Worm (Caenorhabditis elegans): Measurements from ENCODE around the gene zig-6.

Gene zig-6

DNA sequence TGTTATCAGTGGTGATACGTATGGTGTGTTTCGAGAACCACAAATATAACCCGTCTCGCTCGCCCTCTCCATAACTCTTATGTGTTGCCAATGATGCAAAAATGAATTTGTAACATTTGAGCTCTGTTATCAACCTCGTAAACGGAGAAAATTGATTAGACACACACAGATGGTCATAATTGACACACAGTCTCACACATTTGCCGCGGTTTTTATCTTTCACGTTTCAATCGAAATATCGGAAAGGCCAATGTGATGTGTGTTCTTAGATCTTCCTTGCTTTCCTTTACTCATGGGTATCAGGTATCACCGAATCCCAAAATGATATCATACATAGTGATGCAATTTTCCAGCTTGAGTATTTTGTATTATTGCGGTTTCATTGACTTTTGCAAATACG, 24.7 kb upstream of the zig-6 start (continued):
- peak; percentile 88 for TF ChIP-seq dve-1 (tag; optimal IDR thresholded peaks at IDR 0.05; ENCODE audit: insufficient read depth)
- peak; percentile 88 for TF ChIP-seq nhr-77 (tag; optimal IDR thresholded peaks at IDR 0.05)
- no peak for TF ChIP-seq nhr-25 (tag; optimal IDR thresholded peaks at IDR 0.05; ENCODE audit: borderline replicate concordance, insufficient read depth)
- TF ChIP-seq ztf-7 (tag; optimal IDR thresholded peaks at IDR 0.05): peak; percentile 46
- TF ChIP-seq daf-12 (tag; optimal IDR thresholded peaks at IDR 0.05): no peak
- TF ChIP-seq zip-11 (GFP tag; IDR thresholded peaks at IDR 0.05): no peak
- no peak for TF ChIP-seq cey-2 (tag; optimal IDR thresholded peaks at IDR 0.05; ENCODE audit: borderline replicate concordance, insufficient read depth)
- TF ChIP-seq mdl-1 (tag; optimal IDR thresholded peaks at IDR 0.05): peak in 1 of 2 experiments; percentile 41

DNA sequence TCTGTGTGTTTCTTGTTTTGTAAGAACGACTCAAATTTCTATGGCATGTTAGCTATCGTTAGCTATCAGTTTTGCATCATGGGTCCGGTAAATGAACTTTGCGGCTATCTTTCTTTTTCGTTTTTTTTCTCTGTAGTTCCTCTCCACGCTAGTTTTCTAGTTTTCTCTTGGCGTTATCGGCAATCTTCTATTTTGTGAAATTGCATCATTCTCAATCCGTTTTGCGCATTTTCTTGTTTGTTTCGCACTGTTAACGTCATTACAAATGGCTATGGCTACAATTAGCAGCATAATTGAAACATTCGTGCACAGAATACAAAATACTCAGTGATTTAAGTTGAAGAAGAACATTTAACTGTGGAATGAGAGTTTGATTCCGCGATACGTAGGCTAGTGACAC, 24.2 kb upstream of the zig-6 start:
- TF ChIP-seq ceh-20 (GFP tag; IDR thresholded peaks at IDR 0.05): no peak
- TF ChIP-seq Y5F2A.4 (GFP tag; optimal IDR thresholded peaks at IDR 0.05): no peak
- TF ChIP-seq Y75B8A.6 (GFP tag; IDR thresholded peaks at IDR 0.05): no peak
- TF ChIP-seq dmd-8 (GFP tag; IDR thresholded peaks at IDR 0.05): no peak
- no peak for TF ChIP-seq nhr-6 (tag; optimal IDR thresholded peaks at IDR 0.05)
- no peak for TF ChIP-seq ceh-44 (GFP tag; IDR thresholded peaks at IDR 0.05)
- TF ChIP-seq nhr-28 (tag; optimal IDR thresholded peaks at IDR 0.05): peak; percentile 72
- no peak for TF ChIP-seq tag-97 (GFP tag; IDR thresholded peaks at IDR 0.05)
- TF ChIP-seq sdz-12 (GFP tag; optimal IDR thresholded peaks at IDR 0.05): no peak
- no peak for TF ChIP-seq daf-16 (GFP tag; optimal IDR thresholded peaks at IDR 0.05)
- TF ChIP-seq daf-16 (tag; optimal IDR thresholded peaks at IDR 0.05): no peak
- TF ChIP-seq ces-1 (GFP tag; optimal IDR thresholded peaks at IDR 0.05): peak; percentile 23
- TF ChIP-seq tra-1 (GFP tag; IDR thresholded peaks at IDR 0.05): no peak
- no peak for TF ChIP-seq set-16 (GFP tag; IDR thresholded peaks at IDR 0.05)
- no peak for TF ChIP-seq mxl-2 (GFP tag; conservative IDR thresholded peaks at IDR 0.05)
- TF ChIP-seq ztf-7 (tag; optimal IDR thresholded peaks at IDR 0.05): no peak
- TF ChIP-seq F26F4.8 (GFP tag; conservative IDR thresholded peaks at IDR 0.05): no peak
- TF ChIP-seq ceh-32 (tag; optimal IDR thresholded peaks at IDR 0.05; ENCODE audit: poor library complexity): no peak
- TF ChIP-seq ZK337.2 (GFP tag; IDR thresholded peaks at IDR 0.05): no peak
- TF ChIP-seq spr-1 (tag; optimal IDR thresholded peaks at IDR 0.05): no peak
- peak; percentile 32 for TF ChIP-seq aha-1 (tag)
- no peak for TF ChIP-seq ztf-11 (tag; optimal IDR thresholded peaks at IDR 0.05)
- no peak for TF ChIP-seq zfp-2 (tag; optimal IDR thresholded peaks at IDR 0.05)
- TF ChIP-seq mes-2 (tag; optimal IDR thresholded peaks at IDR 0.05; ENCODE audit: poor library complexity, severe bottlenecking): peak; percentile 23
- no peak for TF ChIP-seq Y105C5A.15 (GFP tag; IDR thresholded peaks at IDR 0.05)

DNA sequence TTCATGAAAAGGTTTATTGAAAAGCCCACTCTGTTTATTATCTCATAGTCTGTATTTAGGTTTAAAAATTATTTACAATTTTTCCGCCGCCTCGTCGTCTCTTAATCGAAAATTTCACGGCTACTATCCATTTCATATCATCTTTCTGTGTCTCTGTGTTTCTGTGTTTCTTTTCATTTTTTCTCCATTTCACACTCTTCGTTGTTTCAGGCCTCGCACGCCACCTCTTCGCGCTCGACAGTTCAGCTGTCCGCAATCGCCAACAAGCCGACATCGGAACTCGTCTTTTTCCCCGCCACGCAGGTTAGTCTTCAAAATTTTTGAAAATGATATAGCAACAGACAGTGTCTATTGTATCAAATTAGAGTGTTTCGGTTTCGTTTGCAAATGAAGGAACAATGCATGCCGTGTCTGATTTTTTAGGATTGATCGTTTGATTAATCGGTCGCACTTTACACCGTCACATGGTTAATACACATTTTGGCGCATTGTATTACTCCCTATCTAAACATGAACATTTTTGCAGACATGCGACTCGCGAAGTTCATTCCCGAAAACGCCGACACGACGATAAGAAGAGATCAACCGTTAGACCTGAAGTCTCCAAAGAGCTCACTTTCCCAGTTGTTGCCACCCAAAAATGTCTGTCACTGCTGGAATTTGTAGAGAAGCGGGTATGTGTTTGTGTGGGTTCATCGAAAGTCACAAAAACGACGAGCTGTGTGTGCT, 22.2 kb upstream of the zig-6 start:
- peak; percentile 34 for TF ChIP-seq mxl-3 (GFP tag; optimal IDR thresholded peaks at IDR 0.05)
- no peak for TF ChIP-seq F44E2.7 (GFP tag; IDR thresholded peaks at IDR 0.05)
- no peak for TF ChIP-seq tag-97 (GFP tag; IDR thresholded peaks at IDR 0.05)
- no peak for TF ChIP-seq fos-1 (tag; optimal IDR thresholded peaks at IDR 0.05)
- TF ChIP-seq aly-2 (tag; optimal IDR thresholded peaks at IDR 0.05): no peak
- TF ChIP-seq aha-1 (tag): peak; percentile 82
- TF ChIP-seq set-16 (GFP tag; IDR thresholded peaks at IDR 0.05): no peak
- no peak for TF ChIP-seq nhr-48 (tag; optimal IDR thresholded peaks at IDR 0.05)
- peak; percentile 30 for TF ChIP-seq nhr-28 (tag; optimal IDR thresholded peaks at IDR 0.05)
- no peak for TF ChIP-seq daf-16 (GFP tag; optimal IDR thresholded peaks at IDR 0.05)
- TF ChIP-seq daf-16 (tag; optimal IDR thresholded peaks at IDR 0.05): peak; percentile 6
- peak; percentile 36 for TF ChIP-seq dmd-6 (GFP tag; IDR thresholded peaks at IDR 0.05)
- TF ChIP-seq D1046.2 (GFP tag; IDR thresholded peaks at IDR 0.05): no peak
- no peak for TF ChIP-seq lin-15B (tag; optimal IDR thresholded peaks at IDR 0.05)
- peak; percentile 46 for TF ChIP-seq hlh-11 (tag; optimal IDR thresholded peaks at IDR 0.05)
- TF ChIP-seq egl-27 (tag; optimal IDR thresholded peaks at IDR 0.05): no peak
- TF ChIP-seq nhr-6 (tag; optimal IDR thresholded peaks at IDR 0.05): no peak
- TF ChIP-seq dve-1 (tag; optimal IDR thresholded peaks at IDR 0.05; ENCODE audit: insufficient read depth): peak; percentile 28
- no peak for TF ChIP-seq hif-1 (tag; optimal IDR thresholded peaks at IDR 0.05)
- TF ChIP-seq Y48G9A.11 (GFP tag; IDR thresholded peaks at IDR 0.05): no peak
- TF ChIP-seq gei-8 (GFP tag; optimal IDR thresholded peaks at IDR 0.05): no peak
- TF ChIP-seq arid-1 (GFP tag; conservative IDR thresholded peaks at IDR 0.05): no peak
